Fruit fly (Drosophila melanogaster): ENCODE data around the gene MICU3.

The MICU3 gene

dm6 chr3R:19858017-19858659, 11.0 kb downstream of the MICU3 start:
- TF ChIP-seq CG14655 (GFP tag; optimal IDR thresholded peaks at IDR 0.05), result no peak
- TF ChIP-seq CG8301 (tag; optimal IDR thresholded peaks at IDR 0.05), result no peak
- TF ChIP-seq CG8159 (tag; optimal IDR thresholded peaks at IDR 0.05), result no peak
- no peak for TF ChIP-seq CG32121 (GFP tag; IDR thresholded peaks at IDR 0.05)
- no peak for TF ChIP-seq EcR (GFP tag; optimal IDR thresholded peaks at IDR 0.05)
- TF ChIP-seq Pif1B (GFP tag; optimal IDR thresholded peaks at IDR 0.05), result no peak
- TF ChIP-seq D1 (tag; optimal IDR thresholded peaks at IDR 0.05), result no peak

dm6 chr3R:19858944-19859343, 11.8 kb downstream of the MICU3 start:
- no peak for TF ChIP-seq fd96Ca (GFP tag; IDR thresholded peaks at IDR 0.05)
- TF ChIP-seq CG14655 (GFP tag; optimal IDR thresholded peaks at IDR 0.05), result no peak
- no peak for TF ChIP-seq Snoo (tag; optimal IDR thresholded peaks at IDR 0.05)
- no peak for TF ChIP-seq Pif1A (GFP tag; optimal IDR thresholded peaks at IDR 0.05)
- TF ChIP-seq EcR (GFP tag; optimal IDR thresholded peaks at IDR 0.05), result no peak
- no peak for TF ChIP-seq Ets98B (GFP tag; IDR thresholded peaks at IDR 0.05)
- no peak for TF ChIP-seq CG34367 (tag; optimal IDR thresholded peaks at IDR 0.05)
- no peak for TF ChIP-seq CG9948 (tag; optimal IDR thresholded peaks at IDR 0.05)
- TF ChIP-seq CG8159 (tag; optimal IDR thresholded peaks at IDR 0.05), result no peak
- no peak for TF ChIP-seq CG8301 (tag; optimal IDR thresholded peaks at IDR 0.05)
- no peak for TF ChIP-seq CG10348 (GFP tag; IDR thresholded peaks at IDR 0.05)
- TF ChIP-seq D1 (tag; optimal IDR thresholded peaks at IDR 0.05), result no peak
- no peak for TF ChIP-seq CG15710 (tag; optimal IDR thresholded peaks at IDR 0.05)
- no peak for TF ChIP-seq CG12605 (GFP tag; IDR thresholded peaks at IDR 0.05)
- TF ChIP-seq gl (tag; optimal IDR thresholded peaks at IDR 0.05), result no peak
- no peak for TF ChIP-seq CG13204 (GFP tag; optimal IDR thresholded peaks at IDR 0.05)
- TF ChIP-seq Pif1B (GFP tag; optimal IDR thresholded peaks at IDR 0.05), result no peak
- TF ChIP-seq CG17806 (tag; optimal IDR thresholded peaks at IDR 0.05), result no peak
- no peak for TF ChIP-seq CG4496 (GFP tag; IDR thresholded peaks at IDR 0.05)
- no peak for TF ChIP-seq CG32121 (GFP tag; IDR thresholded peaks at IDR 0.05)

dm6 chr3R:19859370-19860033, 12.4 kb downstream of the MICU3 start:
- peak; percentile 52; the same call in 1 of the 2 replicates for TF ChIP-seq CG32121 (GFP tag; IDR thresholded peaks at IDR 0.05)
- TF ChIP-seq CG4496 (GFP tag; IDR thresholded peaks at IDR 0.05), result peak; percentile 30; the same call in 1 of the 3 replicates
- TF ChIP-seq gl (tag; optimal IDR thresholded peaks at IDR 0.05), result peak; percentile 42
- peak; percentile 1 for TF ChIP-seq EcR (GFP tag; optimal IDR thresholded peaks at IDR 0.05)
- no peak for TF ChIP-seq rn (GFP tag; IDR thresholded peaks at IDR 0.05)
- no peak for TF ChIP-seq Snoo (tag; optimal IDR thresholded peaks at IDR 0.05)
- 0 out of 3 replicates have a peak, but pooled peaks have one; percentile 13 for TF ChIP-seq fd96Ca (GFP tag; IDR thresholded peaks at IDR 0.05)
- peak; percentile 21; the same call in 1 of the 2 replicates for TF ChIP-seq CG12605 (GFP tag; IDR thresholded peaks at IDR 0.05)
- TF ChIP-seq CG8159 (tag; optimal IDR thresholded peaks at IDR 0.05), result no peak

dm6 chr3R:19860996-19861719, 14.0 kb downstream of the MICU3 start, which contains the start of the genes Ire1 and Mrm2:
Gene Ire1 (minus strand): TSS chr3R:19861291.
Gene Mrm2 (plus strand): TSS chr3R:19861610.
- TF ChIP-seq CG34367 (tag; optimal IDR thresholded peaks at IDR 0.05), result peak; percentile 48
- peak; percentile 17 for TF ChIP-seq Pif1B (GFP tag; optimal IDR thresholded peaks at IDR 0.05)
- peak; percentile 53 for TF ChIP-seq CG8301 (tag; optimal IDR thresholded peaks at IDR 0.05)
- TF ChIP-seq CG13204 (GFP tag; optimal IDR thresholded peaks at IDR 0.05), result no peak
- peak; percentile 59 for TF ChIP-seq CG9948 (tag; optimal IDR thresholded peaks at IDR 0.05)
- TF ChIP-seq rn (GFP tag; IDR thresholded peaks at IDR 0.05), result peak; percentile 73; the same call in 1 of the 2 replicates
- peak; percentile 8 for TF ChIP-seq gl (tag; optimal IDR thresholded peaks at IDR 0.05)
- peak; percentile 72 for TF ChIP-seq CG8159 (tag; optimal IDR thresholded peaks at IDR 0.05)
- peak; percentile 63 for TF ChIP-seq CG15710 (tag; optimal IDR thresholded peaks at IDR 0.05)
- TF ChIP-seq CG32121 (GFP tag; IDR thresholded peaks at IDR 0.05), result peak; percentile 66
- TF ChIP-seq CG10348 (GFP tag; IDR thresholded peaks at IDR 0.05), result 0 out of 2 replicates have a peak, but pooled peaks have one; percentile 13
- TF ChIP-seq Pif1A (GFP tag; optimal IDR thresholded peaks at IDR 0.05), result no peak
- peak; percentile 91 for TF ChIP-seq fd96Ca (GFP tag; IDR thresholded peaks at IDR 0.05)
- no peak for TF ChIP-seq D1 (tag; optimal IDR thresholded peaks at IDR 0.05)
- TF ChIP-seq Snoo (tag; optimal IDR thresholded peaks at IDR 0.05), result peak; percentile 51
- TF ChIP-seq CG14655 (GFP tag; optimal IDR thresholded peaks at IDR 0.05), result no peak
- peak; percentile 56 for TF ChIP-seq CG17806 (tag; optimal IDR thresholded peaks at IDR 0.05)
- TF ChIP-seq CG4496 (GFP tag; IDR thresholded peaks at IDR 0.05), result peak; percentile 86
- peak; percentile 68 for TF ChIP-seq Ets98B (GFP tag; IDR thresholded peaks at IDR 0.05)
- TF ChIP-seq CG12605 (GFP tag; IDR thresholded peaks at IDR 0.05), result no peak
- TF ChIP-seq EcR (GFP tag; optimal IDR thresholded peaks at IDR 0.05), result peak; percentile 35

- TF ChIP-seq CG9948 (tag; optimal IDR thresholded peaks at IDR 0.05), result peak; percentile 68
- TF ChIP-seq rn (GFP tag; IDR thresholded peaks at IDR 0.05), result peak; percentile 68
- TF ChIP-seq CG8301 (tag; optimal IDR thresholded peaks at IDR 0.05), result peak; percentile 74
- peak; percentile 70 for TF ChIP-seq CG15710 (tag; optimal IDR thresholded peaks at IDR 0.05)
- 0 out of 3 replicates have a peak, but pooled peaks have one; percentile 63 for TF ChIP-seq fd96Ca (GFP tag; IDR thresholded peaks at IDR 0.05)
- TF ChIP-seq Pif1B (GFP tag; optimal IDR thresholded peaks at IDR 0.05), result peak; percentile 46
- peak; percentile 67 for TF ChIP-seq Snoo (tag; optimal IDR thresholded peaks at IDR 0.05)
- 0 out of 2 replicates have a peak, but pooled peaks have one; percentile 34 for TF ChIP-seq CG10348 (GFP tag; IDR thresholded peaks at IDR 0.05)
- TF ChIP-seq CG13204 (GFP tag; optimal IDR thresholded peaks at IDR 0.05), result no peak
- TF ChIP-seq gl (tag; optimal IDR thresholded peaks at IDR 0.05), result peak; percentile 63
- TF ChIP-seq CG14655 (GFP tag; optimal IDR thresholded peaks at IDR 0.05), result no peak
- peak; percentile 55 for TF ChIP-seq CG32121 (GFP tag; IDR thresholded peaks at IDR 0.05)
- no peak; the same call in 1 of the 2 replicates for TF ChIP-seq Ets98B (GFP tag; IDR thresholded peaks at IDR 0.05)
- peak; percentile 60 for TF ChIP-seq CG4496 (GFP tag; IDR thresholded peaks at IDR 0.05)
- no peak for TF ChIP-seq D1 (tag; optimal IDR thresholded peaks at IDR 0.05)
- peak; percentile 69 for TF ChIP-seq CG12605 (GFP tag; IDR thresholded peaks at IDR 0.05)
- TF ChIP-seq CG8159 (tag; optimal IDR thresholded peaks at IDR 0.05), result peak; percentile 75
- no peak for TF ChIP-seq Pif1A (GFP tag; optimal IDR thresholded peaks at IDR 0.05)
- TF ChIP-seq CG17806 (tag; optimal IDR thresholded peaks at IDR 0.05), result peak; percentile 52
- TF ChIP-seq CG34367 (tag; optimal IDR thresholded peaks at IDR 0.05), result peak; percentile 60
- TF ChIP-seq EcR (GFP tag; optimal IDR thresholded peaks at IDR 0.05), result peak; percentile 72
Observed at dm6 chr3R:19863979-19864775, 17.1 kb downstream of the MICU3 start, which contains the start of the genes CG4572 and CG4686. Gene CG4572 (minus strand): TSS chr3R:19864393. Gene CG4686 (plus strand): TSS chr3R:19864496.

Data from whole organism, pupa.